Worm (Caenorhabditis elegans) whole organism, young adult: ENCODE data around the gene abu-14.

Source experiments
- Y53F4B.3 ChIP-seq: fragments of 200-800 bp; sonication (Bioruptor generic); IDR thresholded peaks from 2 replicates; pipeline ENCODE4 v1.3.6; 2022; ENCODE audit warnings: missing genetic modification reagents, missing genetic modification characterization, missing compliant biosample characterization
- attf-6 ChIP-seq: fragments of 200-800 bp; sonication (Bioruptor generic); IDR thresholded peaks from 2 replicates; pipeline ENCODE4 v1.3.6; 2022; ENCODE audit warnings: missing genetic modification reagents, missing genetic modification characterization, missing compliant biosample characterization
- ceh-58 ChIP-seq: fragments of 200-800 bp; sonication (Bioruptor generic); IDR thresholded peaks from 2 replicates; pipeline ENCODE4 v1.3.6; 2022; ENCODE audit warnings: missing genetic modification characterization, missing compliant biosample characterization
- him-1 ChIP-seq: sonication (generic microtip); optimal IDR thresholded peaks from 2 replicates; lab custom pipeline; 2016; ENCODE audit warnings: missing genotype, missing genetic modification reagents, missing genetic modification characterization, missing compliant biosample characterization
- madf-3 ChIP-seq: fragments of 200-800 bp; sonication (Bioruptor generic); IDR thresholded peaks from 2 replicates; pipeline ENCODE4 v1.3.6; 2022; ENCODE audit warnings: missing genetic modification reagents, missing genetic modification characterization, missing compliant biosample characterization
- pha-4 ChIP-seq: fragments of 150-350 bp; sonication (generic microtip); optimal IDR thresholded peaks from 2 replicates; lab custom pipeline; 2014; ENCODE audit warnings: missing biosample characterization, missing genetic modification reagents, missing genetic modification characterization

DNA sequence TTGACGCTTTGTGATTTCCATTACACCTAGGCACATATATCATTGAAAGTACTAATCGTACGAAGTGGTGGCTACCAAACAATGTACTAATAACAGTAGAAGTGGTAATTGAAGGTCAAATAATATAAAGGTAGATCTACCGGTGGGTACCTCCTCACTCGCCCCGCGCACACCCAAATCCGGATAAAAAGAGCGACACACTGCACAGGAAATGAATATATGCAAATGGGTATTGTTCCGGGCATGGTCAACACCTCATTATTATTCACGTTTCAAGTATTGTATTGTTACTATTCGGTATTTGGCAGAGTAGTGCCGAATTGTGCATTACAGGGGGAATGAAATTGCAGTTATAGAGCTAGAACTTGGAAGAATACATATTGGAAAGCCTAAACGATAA lies 39.2 kb upstream of the abu-14 start:
- TF ChIP-seq madf-3 (no peak), ceh-58 (no peak), Y53F4B.3 (no peak), attf-6 (no peak), him-1 (no peak), pha-4 (tag; lab: Kevin White, UChicago) (no peak)
